Fruit fly (Drosophila melanogaster) whole organism, embryonic: ENCODE data around the gene CG15337.

ENCODE experiments used
- Bgb ChIP-seq: fragments of 200-800 bp; sonication (Bioruptor generic); IDR thresholded peaks from 2 replicates; pipeline ENCODE4 v1.3.6; 2022; ENCODE audit warnings: missing biosample characterization, missing genetic modification characterization; ENCODE audit not compliant: partially characterized antibody
- CG10209 ChIP-seq: fragments of 200-800 bp; sonication (Bioruptor generic); optimal IDR thresholded peaks from 3 replicates; lab custom pipeline; 2017; ENCODE audit warnings: missing biosample characterization, mild to moderate bottlenecking, missing genetic modification characterization, missing genetic modification reagents
- CG10267 ChIP-seq: fragments of 200-800 bp; sonication (Bioruptor generic); optimal IDR thresholded peaks from 2 replicates; lab custom pipeline; 2018; ENCODE audit warnings: missing biosample characterization, mild to moderate bottlenecking, missing genetic modification characterization, moderate library complexity
- CG11247 ChIP-seq: fragments of 200-800 bp; sonication (Bioruptor generic); IDR thresholded peaks from 2 replicates; pipeline ENCODE4 v1.3.6; 2022; ENCODE audit warnings: missing biosample characterization, missing genetic modification characterization
- CG11456 ChIP-seq: fragments of 200-800 bp; sonication (Bioruptor generic); IDR thresholded peaks from 3 replicates; pipeline ENCODE4 v1.3.6; 2022; ENCODE audit warnings: missing biosample characterization, missing genetic modification characterization
- CG11504 ChIP-seq: fragments of 200-800 bp; sonication (Bioruptor generic); optimal IDR thresholded peaks from 3 replicates; lab custom pipeline; 2019; ENCODE audit warnings: missing biosample characterization, mild to moderate bottlenecking, missing genetic modification characterization, moderate library complexity
- CG12236 ChIP-seq: fragments of 200-800 bp; sonication (Bioruptor generic); optimal IDR thresholded peaks from 2 replicates; lab custom pipeline; 2016; ENCODE audit warnings: missing biosample characterization, missing genetic modification characterization
- CG13287 ChIP-seq: fragments of 200-800 bp; sonication (Bioruptor generic); IDR thresholded peaks from 2 replicates; pipeline ENCODE4 v1.3.6; 2022; ENCODE audit warnings: missing biosample characterization, missing genetic modification characterization; ENCODE audit not compliant: partially characterized antibody
- CG13424 ChIP-seq: fragments of 200-800 bp; sonication (Bioruptor generic); optimal IDR thresholded peaks from 2 replicates; lab custom pipeline; 2019; ENCODE audit warnings: missing biosample characterization, mild to moderate bottlenecking, missing genetic modification characterization, moderate library complexity
- CG14014 ChIP-seq: fragments of 200-800 bp; sonication (Bioruptor generic); IDR thresholded peaks from 2 replicates; pipeline ENCODE4 v1.3.6; 2022; ENCODE audit warnings: missing biosample characterization, missing genetic modification characterization
- CG1529 ChIP-seq: fragments of 200-800 bp; sonication (Bioruptor generic); optimal IDR thresholded peaks from 3 replicates; lab custom pipeline; 2018; ENCODE audit warnings: missing biosample characterization, missing genetic modification characterization
- CG15514 ChIP-seq: fragments of 200-800 bp; sonication (Bioruptor generic); optimal IDR thresholded peaks from 3 replicates; lab custom pipeline; 2017; ENCODE audit warnings: missing biosample characterization, missing genetic modification characterization, mild to moderate bottlenecking, moderate library complexity, missing genetic modification reagents
- CG1647 ChIP-seq: fragments of 200-800 bp; sonication (Bioruptor generic); optimal IDR thresholded peaks from 3 replicates; lab custom pipeline; 2016; ENCODE audit warnings: missing biosample characterization, missing genetic modification characterization
- CG2116 ChIP-seq: fragments of 200-800 bp; sonication (Bioruptor generic); optimal IDR thresholded peaks from 3 replicates; lab custom pipeline; 2018; ENCODE audit warnings: missing biosample characterization, mild to moderate bottlenecking, missing genetic modification characterization
- CG2712 ChIP-seq: fragments of 200-800 bp; optimal IDR thresholded peaks from 3 replicates; lab custom pipeline; 2019; ENCODE audit warnings: missing biosample characterization, mild to moderate bottlenecking, missing genetic modification characterization, moderate library complexity
- CG30403 ChIP-seq: fragments of 200-800 bp; sonication (Bioruptor generic); optimal IDR thresholded peaks from 3 replicates; lab custom pipeline; 2016; ENCODE audit warnings: missing biosample characterization, missing genetic modification characterization
- CG3847 ChIP-seq: fragments of 200-800 bp; sonication (Bioruptor generic); IDR thresholded peaks from 2 replicates; pipeline ENCODE4 v1.3.6; 2022; ENCODE audit warnings: missing biosample characterization, missing genetic modification characterization
- CG6272 ChIP-seq: fragments of 200-800 bp; sonication (Bioruptor generic); IDR thresholded peaks from 2 replicates; pipeline ENCODE4 v1.3.6; 2022; ENCODE audit warnings: missing biosample characterization, missing genetic modification characterization
- CG6654 ChIP-seq: fragments of 200-800 bp; sonication (Bioruptor generic); optimal IDR thresholded peaks from 2 replicates; lab custom pipeline; 2017; ENCODE audit warnings: missing biosample characterization, mild to moderate bottlenecking, missing genetic modification characterization
- CG6689 ChIP-seq: fragments of 200-800 bp; sonication (Bioruptor generic); IDR thresholded peaks from 2 replicates; pipeline ENCODE4 v1.3.6; 2022; ENCODE audit warnings: missing biosample characterization, missing genetic modification characterization
- CG7357 ChIP-seq: fragments of 200-800 bp; sonication (Bioruptor generic); IDR thresholded peaks from 3 replicates; pipeline ENCODE4 v1.3.6; 2022; ENCODE audit warnings: missing biosample characterization, missing genetic modification characterization
- CG7987 ChIP-seq: fragments of 200-800 bp; sonication (Bioruptor generic); optimal IDR thresholded peaks from 2 replicates; lab custom pipeline; 2018; ENCODE audit warnings: missing biosample characterization, mild to moderate bottlenecking, missing genetic modification characterization, moderate library complexity
- CG8290 ChIP-seq, 3 experiments: fragments of 200-800 bp; sonication (Bioruptor generic); optimal IDR thresholded peaks; 2 replicates each; lab custom pipeline; 2016 to 2019; ENCODE audit warnings: missing biosample characterization in 3 of 3, missing genetic modification characterization in 3 of 3, mild to moderate bottlenecking in 2 of 3, moderate library complexity in 1 of 3
- CkIIα-i1 ChIP-seq: fragments of 200-800 bp; sonication (Bioruptor generic); IDR thresholded peaks from 2 replicates; pipeline ENCODE4 v1.3.6; 2022; ENCODE audit warnings: missing biosample characterization, missing genetic modification characterization
- CoRest ChIP-seq: fragments of 200-800 bp; sonication (Bioruptor generic); optimal IDR thresholded peaks from 3 replicates; lab custom pipeline; 2018; ENCODE audit warnings: missing biosample characterization, mild to moderate bottlenecking, missing genetic modification characterization, moderate library complexity
- Deaf1 ChIP-seq: fragments of 200-800 bp; optimal IDR thresholded peaks from 3 replicates; lab custom pipeline; 2019; ENCODE audit warnings: missing biosample characterization, mild to moderate bottlenecking, missing genetic modification characterization, moderate library complexity
- Drgx ChIP-seq: fragments of 200-800 bp; sonication (Bioruptor generic); IDR thresholded peaks from 2 replicates; pipeline ENCODE4 v1.3.6; 2022; ENCODE audit warnings: missing biosample characterization, missing genetic modification characterization
- E2f2 ChIP-seq: fragments of 200-800 bp; sonication (Bioruptor generic); IDR thresholded peaks from 2 replicates; pipeline ENCODE4 v1.3.6; 2022; ENCODE audit warnings: missing biosample characterization, missing genetic modification characterization
- Hmr ChIP-seq: fragments of 200-800 bp; sonication (Bioruptor generic); optimal IDR thresholded peaks from 3 replicates; lab custom pipeline; 2017; ENCODE audit warnings: mild to moderate bottlenecking, missing biosample characterization, missing genetic modification reagents, missing genetic modification characterization
- Hmx ChIP-seq: fragments of 200-800 bp; sonication (Bioruptor generic); optimal IDR thresholded peaks from 2 replicates; lab custom pipeline; 2016; ENCODE audit warnings: missing biosample characterization, missing genetic modification characterization
- Lpt ChIP-seq: fragments of >200 bp; optimal IDR thresholded peaks from 2 replicates; lab custom pipeline; 2018; ENCODE audit warnings: missing biosample characterization, missing genetic modification characterization
- Nf-YB ChIP-seq: fragments of 200-800 bp; sonication (Bioruptor generic); optimal IDR thresholded peaks from 3 replicates; lab custom pipeline; 2019; ENCODE audit warnings: missing biosample characterization, mild to moderate bottlenecking, missing genetic modification characterization, moderate library complexity
- Optix ChIP-seq: fragments of 200-800 bp; sonication (Bioruptor generic); IDR thresholded peaks from 3 replicates; pipeline ENCODE4 v1.3.6; 2022; ENCODE audit warnings: missing biosample characterization, missing genetic modification characterization
- Taf1 ChIP-seq: fragments of 200-800 bp; sonication (Bioruptor generic); IDR thresholded peaks from 2 replicates; pipeline ENCODE4 v1.3.6; 2022; ENCODE audit warnings: missing biosample characterization, missing genetic modification characterization
- Xrp1 ChIP-seq: fragments of 200-800 bp; sonication (Bioruptor generic); IDR thresholded peaks from 2 replicates; pipeline ENCODE4 v1.3.6; 2022; ENCODE audit warnings: missing biosample characterization, missing genetic modification characterization
- dimm ChIP-seq: fragments of 200-800 bp; sonication (Bioruptor generic); IDR thresholded peaks from 2 replicates; pipeline ENCODE4 v1.3.6; 2022; ENCODE audit warnings: missing biosample characterization, missing genetic modification characterization
- ems ChIP-seq: fragments of 200-800 bp; sonication (Bioruptor generic); optimal IDR thresholded peaks from 3 replicates; lab custom pipeline; 2016; ENCODE audit warnings: missing biosample characterization, missing genetic modification characterization
- en ChIP-seq: fragments of 200-800 bp; sonication (Bioruptor generic); optimal IDR thresholded peaks from 2 replicates; lab custom pipeline; 2016; ENCODE audit warnings: missing biosample characterization, missing genetic modification characterization
- esg ChIP-seq: fragments of 200-800 bp; sonication (Bioruptor generic); conservative IDR thresholded peaks from 2 replicates; pipeline ENCODE4 v1.3.6; 2022; ENCODE audit warnings: missing biosample characterization, missing genetic modification characterization
- gce ChIP-seq: fragments of 200-800 bp; sonication (Bioruptor generic); IDR thresholded peaks from 3 replicates; pipeline ENCODE4 v1.3.6; 2022; ENCODE audit warnings: missing biosample characterization, missing genetic modification characterization
- insv ChIP-seq, 2 experiments: fragments of 200-800 bp; sonication (Bioruptor generic); optimal IDR thresholded peaks; 3 replicates each; lab custom pipeline; 2016 to 2018; ENCODE audit warnings: missing biosample characterization in 2 of 2, missing genetic modification characterization in 2 of 2
- ken ChIP-seq: fragments of 200-800 bp; sonication (Bioruptor generic); IDR thresholded peaks from 3 replicates; pipeline ENCODE4 v1.3.6; 2022; ENCODE audit warnings: missing biosample characterization, missing genetic modification characterization
- lmd ChIP-seq: fragments of 200-800 bp; sonication (Bioruptor generic); IDR thresholded peaks from 2 replicates; pipeline ENCODE4 v1.3.6; 2022; ENCODE audit warnings: missing biosample characterization, missing genetic modification characterization
- nmo ChIP-seq: fragments of 200-800 bp; sonication (Bioruptor generic); optimal IDR thresholded peaks from 2 replicates; lab custom pipeline; 2018; ENCODE audit warnings: missing biosample characterization, mild to moderate bottlenecking, missing genetic modification characterization, moderate library complexity
- p53 ChIP-seq: fragments of 200-800 bp; sonication (Bioruptor generic); optimal IDR thresholded peaks from 2 replicates; lab custom pipeline; 2016; ENCODE audit warnings: missing biosample characterization, missing genetic modification characterization
- pfk ChIP-seq: fragments of 200-800 bp; sonication (Bioruptor generic); optimal IDR thresholded peaks from 2 replicates; lab custom pipeline; 2018; ENCODE audit warnings: missing biosample characterization, mild to moderate bottlenecking, missing genetic modification characterization, moderate library complexity
- pnt ChIP-seq: fragments of 200-800 bp; sonication (Bioruptor generic); optimal IDR thresholded peaks from 3 replicates; lab custom pipeline; 2016; ENCODE audit warnings: missing biosample characterization, missing genetic modification characterization
- sens-2 ChIP-seq: fragments of 200-800 bp; sonication (Bioruptor generic); IDR thresholded peaks from 2 replicates; pipeline ENCODE4 v1.3.6; 2022; ENCODE audit warnings: missing biosample characterization, missing genetic modification characterization
- tll ChIP-seq, 2 experiments: fragments of 200-800 bp in 1 of 2; fragments of >200 bp in 1 of 2; sonication (Bioruptor generic) in 1 of 2; optimal IDR thresholded peaks; 2 replicates each; lab custom pipeline; 2017 to 2019; ENCODE audit warnings: missing biosample characterization in 2 of 2, missing genetic modification characterization in 2 of 2, mild to moderate bottlenecking in 1 of 2, moderate library complexity in 1 of 2
- unc-4 ChIP-seq: fragments of 200-800 bp; sonication (Bioruptor generic); IDR thresholded peaks from 2 replicates; pipeline ENCODE4 v1.3.6; 2022; ENCODE audit warnings: missing biosample characterization, missing genetic modification characterization; ENCODE audit not compliant: partially characterized antibody
- wdn ChIP-seq: fragments of 200-800 bp; sonication (Bioruptor generic); IDR thresholded peaks from 2 replicates; pipeline ENCODE4 v1.3.6; 2022; ENCODE audit warnings: missing biosample characterization, missing genetic modification characterization

The CG15337 gene

dm6 chrX:8112715-8113114 lies 47.1 kb upstream of the CG15337 start (continued):
- TF ChIP-seq CG1647 (GFP tag; lab: Kevin White, UChicago) = no peak
- TF ChIP-seq Taf1 = 0 out of 2 replicates have a peak, but pooled peaks have one; percentile 25
- no peak for TF ChIP-seq CG1529 (GFP tag; lab: Kevin White, UChicago)
- TF ChIP-seq Nf-YB (GFP tag; lab: Kevin White, UChicago) = no peak
- TF ChIP-seq CG6689 (GFP tag; lab: Robert Waterston, UW) = no peak
- no peak for TF ChIP-seq gce (GFP tag; lab: Robert Waterston, UW)
- no peak for TF ChIP-seq Optix
- TF ChIP-seq CG2116 = no peak
- TF ChIP-seq nmo = peak; percentile 4
- TF ChIP-seq p53 = no peak
- TF ChIP-seq Hmx (GFP tag; lab: Kevin White, UChicago) = no peak
- TF ChIP-seq Lpt (GFP tag; lab: Kevin White, UChicago) = no peak
- TF ChIP-seq CG7357 (GFP tag; lab: Robert Waterston, UW) = no peak
- TF ChIP-seq unc-4 = no peak
- peak; percentile 17 for TF ChIP-seq CG15514
- no peak for TF ChIP-seq Deaf1 (tag; lab: Kevin White, UChicago)
- no peak for TF ChIP-seq CG11247
- no peak for TF ChIP-seq CG8290 (GFP tag; optimal IDR thresholded peaks at IDR 0.05; lab: Kevin White, UChicago)
- TF ChIP-seq CG8290 (tag; optimal IDR thresholded peaks at IDR 0.05; lab: Kevin White, UChicago) = peak in 1 of 2 experiments; percentile 5
- no peak for TF ChIP-seq pfk
- no peak for TF ChIP-seq CG7987 (GFP tag; lab: Kevin White, UChicago)
- TF ChIP-seq ems = no peak
- TF ChIP-seq en = no peak
- TF ChIP-seq pnt (GFP tag; lab: Kevin White, UChicago) = no peak
- TF ChIP-seq CoRest (tag; lab: Kevin White, UChicago) = peak; percentile 28
- TF ChIP-seq CG2712 (tag; lab: Kevin White, UChicago) = no peak
- 0 out of 2 replicates have a peak, but pooled peaks have one; percentile 22 for TF ChIP-seq wdn (GFP tag; lab: Robert Waterston, UW)
- peak; percentile 35 for TF ChIP-seq CG10209 (GFP tag; lab: Kevin White, UChicago)
- TF ChIP-seq Xrp1 (GFP tag; lab: Robert Waterston, UW) = no peak
- peak; percentile 69 for TF ChIP-seq Hmr (GFP tag; lab: Kevin White, UChicago)
- peak; percentile 46; the same call in 1 of the 2 replicates for TF ChIP-seq CG14014 (GFP tag; lab: Robert Waterston, UW)
- no peak for TF ChIP-seq ken (GFP tag; lab: Robert Waterston, UW)
- no peak for TF ChIP-seq tll (GFP tag; optimal IDR thresholded peaks at IDR 0.05; lab: Kevin White, UChicago)
- no peak for TF ChIP-seq Drgx
- TF ChIP-seq CG3847 (GFP tag; lab: Robert Waterston, UW) = peak; percentile 45; the same call in 1 of the 2 replicates
- TF ChIP-seq CG13424 = no peak
- no peak for TF ChIP-seq CG13287 (GFP tag; lab: Robert Waterston, UW)
- peak; percentile 46 for TF ChIP-seq CG11504 (tag; lab: Kevin White, UChicago)
- no peak for TF ChIP-seq E2f2 (GFP tag; lab: Robert Waterston, UW)
- TF ChIP-seq dimm (GFP tag; lab: Robert Waterston, UW) = no peak
- TF ChIP-seq sens-2 = no peak
- TF ChIP-seq CG10267 (tag; lab: Kevin White, UChicago) = no peak
- TF ChIP-seq CG6654 (GFP tag; lab: Kevin White, UChicago) = no peak
- TF ChIP-seq Bgb (GFP tag; lab: Robert Waterston, UW) = no peak
- 0 out of 3 replicates have a peak, but pooled peaks have one; percentile 51 for TF ChIP-seq CG11456 (GFP tag; lab: Robert Waterston, UW)
- no peak for TF ChIP-seq CG6272
- TF ChIP-seq CkIIα-i1 (GFP tag; lab: Robert Waterston, UW) = no peak
- no peak for TF ChIP-seq CG12236 (GFP tag; lab: Kevin White, UChicago)
- peak; percentile 36; the same call in 1 of the 2 replicates for TF ChIP-seq esg (GFP tag; lab: Robert Waterston, UW)
- TF ChIP-seq insv (GFP tag; optimal IDR thresholded peaks at IDR 0.05; lab: Kevin White, UChicago) = no peak
- peak; percentile 30 for TF ChIP-seq CG30403 (GFP tag; lab: Kevin White, UChicago)
- TF ChIP-seq lmd (GFP tag; lab: Robert Waterston, UW) = peak; percentile 36; the same call in 1 of the 2 replicates
